Fruit fly (Drosophila melanogaster) whole organism, wandering third instar larva: Measurements from ENCODE around the gene nau.

ENCODE experiments used
- Abd-B ChIP-seq: fragments of >200 bp; optimal IDR thresholded peaks from 2 replicates; lab custom pipeline; 2017; ENCODE audit warnings: missing biosample characterization, missing genetic modification characterization
- CG32264 ChIP-seq: fragments of 200-800 bp; sonication (Bioruptor generic); optimal IDR thresholded peaks from 2 replicates; lab custom pipeline; 2016; ENCODE audit warnings: missing biosample characterization, missing genetic modification characterization
- CG9705 ChIP-seq: fragments of 200-800 bp; sonication (Bioruptor generic); optimal IDR thresholded peaks from 2 replicates; lab custom pipeline; 2018; ENCODE audit warnings: missing biosample characterization, mild to moderate bottlenecking, missing genetic modification characterization
- CrebA ChIP-seq: fragments of 200-800 bp; sonication (Bioruptor generic); optimal IDR thresholded peaks from 2 replicates; lab custom pipeline; 2016; ENCODE audit warnings: missing biosample characterization, mild to moderate bottlenecking, missing genetic modification characterization, borderline replicate concordance
- Dfd ChIP-seq: fragments of >200 bp; optimal IDR thresholded peaks from 2 replicates; lab custom pipeline; 2017; ENCODE audit warnings: missing biosample characterization, missing genetic modification characterization
- Dif ChIP-seq: fragments of 200-275, 200-300 bp; sonication (Bioruptor generic); optimal IDR thresholded peaks from 2 replicates; lab custom pipeline; 2018; ENCODE audit warnings: missing biosample characterization, missing genetic modification characterization; ENCODE audit not compliant: partially characterized antibody
- GATAd ChIP-seq: sonication (Bioruptor generic); optimal IDR thresholded peaks from 2 replicates; lab custom pipeline; 2016; ENCODE audit warnings: missing biosample characterization, missing genetic modification characterization
- HLH106 ChIP-seq: fragments of 200-800 bp; optimal IDR thresholded peaks from 3 replicates; lab custom pipeline; 2019; ENCODE audit warnings: missing biosample characterization, mild to moderate bottlenecking, missing genetic modification characterization, moderate library complexity
- Hnf4 ChIP-seq: fragments of 200-800 bp; sonication (Bioruptor generic); optimal IDR thresholded peaks from 2 replicates; lab custom pipeline; 2016; ENCODE audit warnings: missing biosample characterization, mild to moderate bottlenecking, missing genetic modification characterization
- Hr78 ChIP-seq: fragments of >200 bp; optimal IDR thresholded peaks from 2 replicates; lab custom pipeline; 2017; ENCODE audit warnings: missing biosample characterization, missing genetic modification characterization
- Hr83 ChIP-seq: fragments of 200-300 bp; sonication (Bioruptor generic); optimal IDR thresholded peaks from 2 replicates; lab custom pipeline; 2016; ENCODE audit warnings: missing biosample characterization, mild to moderate bottlenecking, missing genetic modification characterization, moderate library complexity; ENCODE audit not compliant: poor library complexity, severe bottlenecking
- Jra ChIP-seq: sonication (Bioruptor generic); optimal IDR thresholded peaks from 2 replicates; lab custom pipeline; 2016; ENCODE audit warnings: missing biosample characterization, missing genetic modification characterization
- Mio ChIP-seq: sonication (Bioruptor generic); optimal IDR thresholded peaks from 2 replicates; lab custom pipeline; 2016; ENCODE audit warnings: missing biosample characterization, missing genetic modification characterization
- Myc ChIP-seq: fragments of >200 bp; optimal IDR thresholded peaks from 2 replicates; lab custom pipeline; 2017
- N ChIP-seq: fragments of >200 bp; optimal IDR thresholded peaks from 2 replicates; lab custom pipeline; 2018; ENCODE audit warnings: missing biosample characterization, missing external identifiers, missing genetic modification characterization
- OdsH ChIP-seq: fragments of 200-800 bp; sonication (Bioruptor generic); optimal IDR thresholded peaks from 2 replicates; lab custom pipeline; 2016; ENCODE audit warnings: missing biosample characterization, mild to moderate bottlenecking, missing genetic modification characterization
- Rel ChIP-seq, 2 experiments: fragments of 200-800 bp; sonication (Bioruptor generic) in 1 of 2; optimal IDR thresholded peaks; 2 replicates in 1 of 2; 3 replicates in 1 of 2; lab custom pipeline; 2016 to 2019; ENCODE audit warnings: mild to moderate bottlenecking in 2 of 2, missing biosample characterization in 2 of 2, missing genetic modification characterization in 2 of 2, moderate library complexity in 1 of 2
- Sp1 ChIP-seq: fragments of 200-800 bp; sonication (Bioruptor generic); optimal IDR thresholded peaks from 3 replicates; lab custom pipeline; 2019; ENCODE audit warnings: missing biosample characterization, mild to moderate bottlenecking, missing genetic modification characterization, moderate library complexity
- Vsx2 ChIP-seq: fragments of 200-300, 225-300 bp; sonication (Bioruptor generic); optimal IDR thresholded peaks from 2 replicates; lab custom pipeline; 2018; ENCODE audit warnings: missing biosample characterization, missing genetic modification characterization; ENCODE audit not compliant: partially characterized antibody
- br ChIP-seq: fragments of 200-800 bp; sonication (Bioruptor generic); optimal IDR thresholded peaks from 2 replicates; lab custom pipeline; 2016; ENCODE audit warnings: missing biosample characterization, missing genetic modification characterization
- brk ChIP-seq: fragments of 200-800 bp; sonication (Bioruptor generic); optimal IDR thresholded peaks from 2 replicates; lab custom pipeline; 2016; ENCODE audit warnings: missing biosample characterization, mild to moderate bottlenecking, missing genetic modification characterization
- dl ChIP-seq, 2 experiments: fragments of 175-275, 200-275 bp in 1 of 2; fragments of 200-275 bp in 1 of 2; sonication (Bioruptor generic); optimal IDR thresholded peaks; lab custom pipeline; 2018; ENCODE audit warnings: mild to moderate bottlenecking in 2 of 2, missing biosample characterization in 2 of 2, missing genetic modification characterization in 2 of 2, moderate library complexity in 2 of 2; ENCODE audit not compliant: partially characterized antibody in 2 of 2, insufficient read depth in 1 of 2
- dmrt93B ChIP-seq: fragments of 200-800 bp; sonication (Bioruptor generic); optimal IDR thresholded peaks from 2 replicates; lab custom pipeline; 2018; ENCODE audit warnings: missing biosample characterization, mild to moderate bottlenecking, missing genetic modification characterization
- dsf ChIP-seq: sonication (Bioruptor generic); optimal IDR thresholded peaks from 2 replicates; lab custom pipeline; 2016; ENCODE audit warnings: missing biosample characterization, missing genetic modification characterization, borderline replicate concordance
- ey ChIP-seq: fragments of 200-800 bp; sonication (Bioruptor generic); optimal IDR thresholded peaks from 2 replicates; lab custom pipeline; 2016; ENCODE audit warnings: missing biosample characterization, missing genetic modification characterization
- foxo ChIP-seq, 2 experiments: fragments of 200-800 bp; sonication (Bioruptor generic); optimal IDR thresholded peaks; 2 replicates in 1 of 2; 3 replicates in 1 of 2; lab custom pipeline; 2016 to 2017; ENCODE audit warnings: missing biosample characterization in 2 of 2, missing genetic modification characterization in 2 of 2
- fru ChIP-seq: fragments of 200-800 bp; sonication (Bioruptor generic); optimal IDR thresholded peaks from 3 replicates; lab custom pipeline; 2016; ENCODE audit warnings: missing biosample characterization, mild to moderate bottlenecking, missing genetic modification characterization
- h ChIP-seq: fragments of 200-800 bp; sonication (Bioruptor generic); optimal IDR thresholded peaks from 3 replicates; lab custom pipeline; 2016; ENCODE audit warnings: missing biosample characterization, mild to moderate bottlenecking, missing genetic modification characterization
- jim ChIP-seq: fragments of 175-275, 200-325 bp; sonication (Bioruptor generic); optimal IDR thresholded peaks from 2 replicates; lab custom pipeline; 2016; ENCODE audit warnings: missing biosample characterization, mild to moderate bottlenecking, missing genetic modification characterization
- lola ChIP-seq: fragments of >200 bp; optimal IDR thresholded peaks from 2 replicates; lab custom pipeline; 2017; ENCODE audit warnings: missing biosample characterization, missing genetic modification characterization
- pan ChIP-seq: fragments of >200 bp; optimal IDR thresholded peaks from 2 replicates; lab custom pipeline; 2017
- psq ChIP-seq: fragments of 200-800 bp; sonication (Bioruptor generic); optimal IDR thresholded peaks from 3 replicates; lab custom pipeline; 2017; ENCODE audit warnings: missing biosample characterization, mild to moderate bottlenecking, missing genetic modification characterization, moderate library complexity
- rgr ChIP-seq: fragments of 200-800 bp; sonication (Bioruptor generic); optimal IDR thresholded peaks from 3 replicates; lab custom pipeline; 2016; ENCODE audit warnings: missing biosample characterization, mild to moderate bottlenecking, missing genetic modification characterization
- sage ChIP-seq: fragments of 200-800 bp; sonication (Bioruptor generic); optimal IDR thresholded peaks from 2 replicates; lab custom pipeline; 2016; ENCODE audit warnings: missing biosample characterization, mild to moderate bottlenecking, missing genetic modification characterization
- sv ChIP-seq: fragments of 200-800 bp; sonication (Bioruptor generic); optimal IDR thresholded peaks from 3 replicates; lab custom pipeline; 2016; ENCODE audit warnings: missing biosample characterization, missing genetic modification characterization
- tai ChIP-seq: sonication (Bioruptor generic); optimal IDR thresholded peaks from 2 replicates; lab custom pipeline; 2016; ENCODE audit warnings: missing biosample characterization, missing genetic modification characterization
- usp ChIP-seq: fragments of >200 bp; optimal IDR thresholded peaks from 2 replicates; lab custom pipeline; 2017; ENCODE audit warnings: missing biosample characterization, missing genetic modification characterization
- woc ChIP-seq: sonication (Bioruptor generic); optimal IDR thresholded peaks from 2 replicates; lab custom pipeline; 2016; ENCODE audit warnings: missing biosample characterization, mild to moderate bottlenecking, missing genetic modification characterization

The nau gene

dm6 chr3R:23760219-23761018 lies 42.3 kb upstream of the nau start, which contains the start of gene SdhD:
TSS of gene SdhD (minus strand) at chr3R:23760600.
- TF ChIP-seq Vsx2 (no peak), Jra (GFP tag; lab: Kevin White, UChicago) (peak; percentile 57), Sp1 (GFP tag; lab: Kevin White, UChicago) (peak; percentile 31), N (no peak), Hr78 (GFP tag; lab: Kevin White, UChicago) (no peak), brk (no peak), GATAd (GFP tag; lab: Kevin White, UChicago) (no peak), Myc (lab: Kevin White, UChicago) (peak; percentile 15), CG9705 (GFP tag; lab: Kevin White, UChicago) (no peak), sv (peak; percentile 21), jim (GFP tag; lab: Kevin White, UChicago) (no peak), Hr83 (GFP tag; lab: Kevin White, UChicago) (peak; percentile 84), pan (lab: Kevin White, UChicago) (no peak), Mio (no peak), CrebA (no peak), fru (peak; percentile 15), dmrt93B (GFP tag; lab: Kevin White, UChicago) (no peak), rgr (GFP tag; lab: Kevin White, UChicago) (peak; percentile 52), h (GFP tag; lab: Kevin White, UChicago) (peak; percentile 39), Dif (GFP tag; lab: Kevin White, UChicago) (no peak), woc (GFP tag; lab: Kevin White, UChicago) (no peak), ey (GFP tag; lab: Kevin White, UChicago) (peak; percentile 18), Hnf4 (GFP tag; lab: Kevin White, UChicago) (peak; percentile 72), tai (no peak), lola (no peak), Rel (GFP tag; optimal IDR thresholded peaks at IDR 0.05; lab: Kevin White, UChicago) (no peak), Rel (tag; optimal IDR thresholded peaks at IDR 0.05; lab: Kevin White, UChicago) (peak; percentile 88), Dfd (GFP tag; lab: Kevin White, UChicago) (no peak), foxo (GFP tag; optimal IDR thresholded peaks at IDR 0.05; lab: Kevin White, UChicago) (peak in 1 of 2 experiments; percentile 50), dl (GFP tag; optimal IDR thresholded peaks at IDR 0.05; lab: Kevin White, UChicago; ENCODE audit: insufficient read depth in 1 of 2, partially characterized antibody in 2 of 2) (no peak), dsf (no peak), OdsH (GFP tag; lab: Kevin White, UChicago) (peak; percentile 48), Abd-B (GFP tag; lab: Kevin White, UChicago) (no peak), HLH106 (no peak), usp (GFP tag; lab: Kevin White, UChicago) (no peak), sage (GFP tag; lab: Kevin White, UChicago) (no peak), CG32264 (no peak), br (GFP tag; lab: Kevin White, UChicago) (peak; percentile 54), psq (GFP tag; lab: Kevin White, UChicago) (no peak)

dm6 chr3R:23757912-23758607 lies 39.9 kb upstream of the nau start, which contains the start of the genes PTPMT1 and Hrd3:
TSS of gene PTPMT1 (plus strand) at chr3R:23758339.
TSS of gene Hrd3 (minus strand) at chr3R:23758557.
- peak; percentile 97 for TF ChIP-seq psq (GFP tag; lab: Kevin White, UChicago)
- TF ChIP-seq dmrt93B (GFP tag; lab: Kevin White, UChicago) = peak; percentile 99
- no peak for TF ChIP-seq dl (GFP tag; optimal IDR thresholded peaks at IDR 0.05; lab: Kevin White, UChicago; ENCODE audit: insufficient read depth in 1 of 2, partially characterized antibody in 2 of 2)
- TF ChIP-seq CG32264 = peak; percentile 90
- TF ChIP-seq Rel (GFP tag; optimal IDR thresholded peaks at IDR 0.05; lab: Kevin White, UChicago) = peak; percentile 81
- TF ChIP-seq Rel (tag; optimal IDR thresholded peaks at IDR 0.05; lab: Kevin White, UChicago) = peak; percentile 89
- peak; percentile 97 for TF ChIP-seq ey (GFP tag; lab: Kevin White, UChicago)
- peak; percentile 85 for TF ChIP-seq Mio
- peak; percentile 99 for TF ChIP-seq HLH106
- peak; percentile 92 to 99 for TF ChIP-seq foxo (GFP tag; optimal IDR thresholded peaks at IDR 0.05; lab: Kevin White, UChicago)
- TF ChIP-seq Dif (GFP tag; lab: Kevin White, UChicago) = peak; percentile 1
- no peak for TF ChIP-seq Myc (lab: Kevin White, UChicago)
- no peak for TF ChIP-seq Hr78 (GFP tag; lab: Kevin White, UChicago)
- TF ChIP-seq Hr83 (GFP tag; lab: Kevin White, UChicago) = peak; percentile 85
- TF ChIP-seq sage (GFP tag; lab: Kevin White, UChicago) = peak; percentile 96
- peak; percentile 97 for TF ChIP-seq Jra (GFP tag; lab: Kevin White, UChicago)
- no peak for TF ChIP-seq brk
- TF ChIP-seq Dfd (GFP tag; lab: Kevin White, UChicago) = no peak
- TF ChIP-seq dsf = peak; percentile 93
- TF ChIP-seq usp (GFP tag; lab: Kevin White, UChicago) = no peak
- TF ChIP-seq fru = peak; percentile 99
- no peak for TF ChIP-seq CrebA
- TF ChIP-seq GATAd (GFP tag; lab: Kevin White, UChicago) = peak; percentile 95
- TF ChIP-seq lola = no peak
- TF ChIP-seq woc (GFP tag; lab: Kevin White, UChicago) = peak; percentile 94
- TF ChIP-seq h (GFP tag; lab: Kevin White, UChicago) = peak; percentile 99
- TF ChIP-seq sv = peak; percentile 99
- TF ChIP-seq br (GFP tag; lab: Kevin White, UChicago) = peak; percentile 98
- no peak for TF ChIP-seq Abd-B (GFP tag; lab: Kevin White, UChicago)
- TF ChIP-seq rgr (GFP tag; lab: Kevin White, UChicago) = peak; percentile 98
- TF ChIP-seq tai = no peak
- peak; percentile 68 for TF ChIP-seq jim (GFP tag; lab: Kevin White, UChicago)
- TF ChIP-seq N = no peak
- peak; percentile 95 for TF ChIP-seq Hnf4 (GFP tag; lab: Kevin White, UChicago)
- peak; percentile 96 for TF ChIP-seq CG9705 (GFP tag; lab: Kevin White, UChicago)
- peak; percentile 99 for TF ChIP-seq Sp1 (GFP tag; lab: Kevin White, UChicago)
- TF ChIP-seq OdsH (GFP tag; lab: Kevin White, UChicago) = peak; percentile 98
- TF ChIP-seq Vsx2 = no peak
